Worm (Caenorhabditis elegans): Measurements from ENCODE around the gene mcm-3AP.

DNA sequence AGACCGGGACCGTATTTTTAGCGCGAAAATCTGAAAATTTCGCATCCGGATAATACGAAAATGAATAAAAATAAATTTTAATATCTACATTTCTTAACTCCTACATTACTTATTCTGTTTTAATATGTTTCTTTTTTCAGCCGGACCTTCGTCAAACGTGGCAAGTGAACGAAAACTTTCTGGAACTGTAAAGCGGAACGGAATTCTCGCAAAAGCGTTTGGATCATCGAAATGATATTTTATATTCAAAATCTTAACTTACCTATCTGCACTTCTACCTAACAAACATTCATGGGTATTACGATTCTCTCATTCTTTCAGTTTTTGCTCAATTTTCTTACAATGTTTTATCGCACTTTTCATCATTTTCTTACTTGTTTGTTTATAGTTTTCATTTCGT lies 41.8 kb upstream of the mcm-3AP start:
- TF ChIP-seq ces-1 (GFP tag; optimal IDR thresholded peaks at IDR 0.05): no peak
- no peak for TF ChIP-seq unc-62 (GFP tag; optimal IDR thresholded peaks at IDR 0.05)
- no peak for TF ChIP-seq hlh-17 (GFP tag; optimal IDR thresholded peaks at IDR 0.05; ENCODE audit: borderline replicate concordance)
- TF ChIP-seq ceh-90 (tag; optimal IDR thresholded peaks at IDR 0.05): no peak
- TF ChIP-seq fos-1 (tag; optimal IDR thresholded peaks at IDR 0.05): no peak
- no peak for TF ChIP-seq aha-1 (tag; optimal IDR thresholded peaks at IDR 0.05)
- TF ChIP-seq zag-1 (tag; optimal IDR thresholded peaks at IDR 0.05): no peak
- TF ChIP-seq nhr-28 (tag; optimal IDR thresholded peaks at IDR 0.05): no peak
- TF ChIP-seq egl-27 (tag; optimal IDR thresholded peaks at IDR 0.05): no peak
- no peak for TF ChIP-seq hpl-2 (GFP tag; optimal IDR thresholded peaks at IDR 0.05)
- no peak for TF ChIP-seq nhr-76 (tag; optimal IDR thresholded peaks at IDR 0.05)

All from whole organism, L1 larva.